Fruit fly (Drosophila melanogaster) whole organism, embryonic: ENCODE data around the gene ALiX.
A peak's percentile ranks its signal among the peaks of the same experiment; 100 is the strongest.

Source experiments
- BtbVII ChIP-seq: fragments of 200-800 bp; sonication (Bioruptor generic); optimal IDR thresholded peaks from 3 replicates; lab custom pipeline; 2017; ENCODE audit warnings: missing biosample characterization, mild to moderate bottlenecking, missing genetic modification characterization
- CG11398 ChIP-seq: fragments of 200-800 bp; sonication (Bioruptor generic); optimal IDR thresholded peaks from 2 replicates; lab custom pipeline; 2016; ENCODE audit warnings: missing biosample characterization, missing genetic modification characterization
- CG12155 ChIP-seq: fragments of 200-800 bp; sonication (Bioruptor generic); optimal IDR thresholded peaks from 3 replicates; lab custom pipeline; 2016; ENCODE audit warnings: missing biosample characterization, missing genetic modification characterization
- CG12659 ChIP-seq: fragments of 200-800 bp; sonication (Bioruptor generic); optimal IDR thresholded peaks from 3 replicates; lab custom pipeline; 2017; ENCODE audit warnings: mild to moderate bottlenecking, missing biosample characterization, missing genetic modification reagents, missing genetic modification characterization
- CG14667 ChIP-seq: fragments of 200-800 bp; sonication (Bioruptor generic); IDR thresholded peaks from 2 replicates; pipeline ENCODE4 v1.3.6; 2022; ENCODE audit warnings: missing biosample characterization, missing genetic modification characterization
- CG1529 ChIP-seq: fragments of 200-800 bp; sonication (Bioruptor generic); optimal IDR thresholded peaks from 3 replicates; lab custom pipeline; 2018; ENCODE audit warnings: missing biosample characterization, missing genetic modification characterization
- CG18262 ChIP-seq: fragments of 200-800 bp; optimal IDR thresholded peaks from 3 replicates; lab custom pipeline; 2019; ENCODE audit warnings: missing biosample characterization, mild to moderate bottlenecking, missing genetic modification characterization, moderate library complexity
- CG18476 ChIP-seq: fragments of 200-800 bp; sonication (Bioruptor generic); optimal IDR thresholded peaks from 2 replicates; lab custom pipeline; 2016; ENCODE audit warnings: missing biosample characterization, mild to moderate bottlenecking, missing genetic modification characterization
- CG18599 ChIP-seq: fragments of 200-800 bp; sonication (Bioruptor generic); optimal IDR thresholded peaks from 3 replicates; lab custom pipeline; 2017; ENCODE audit warnings: missing biosample characterization, missing genetic modification characterization, mild to moderate bottlenecking, moderate library complexity, missing genetic modification reagents
- CG30403 ChIP-seq: fragments of 200-800 bp; sonication (Bioruptor generic); optimal IDR thresholded peaks from 3 replicates; lab custom pipeline; 2016; ENCODE audit warnings: missing biosample characterization, missing genetic modification characterization
- CG3407 ChIP-seq: fragments of 200-800 bp; sonication (Bioruptor generic); optimal IDR thresholded peaks from 2 replicates; lab custom pipeline; 2018; ENCODE audit warnings: missing biosample characterization, mild to moderate bottlenecking, missing genetic modification characterization
- CG34224 ChIP-seq: fragments of 200-800 bp; sonication (Bioruptor generic); IDR thresholded peaks from 3 replicates; pipeline ENCODE4 v1.3.6; 2022; ENCODE audit warnings: missing biosample characterization, missing genetic modification characterization; ENCODE audit not compliant: partially characterized antibody
- CG4404 ChIP-seq: fragments of 200-800 bp; sonication (Bioruptor generic); IDR thresholded peaks from 2 replicates; pipeline ENCODE4 v1.3.6; 2022; ENCODE audit warnings: missing biosample characterization, missing genetic modification characterization
- CG4854 ChIP-seq: fragments of 200-800 bp; sonication (Bioruptor generic); optimal IDR thresholded peaks from 2 replicates; lab custom pipeline; 2016; ENCODE audit warnings: missing biosample characterization, missing genetic modification characterization, inconsistent platforms
- CG6254 ChIP-seq: fragments of 200-800 bp; sonication (Bioruptor generic); optimal IDR thresholded peaks from 3 replicates; lab custom pipeline; 2017; ENCODE audit warnings: mild to moderate bottlenecking, missing biosample characterization, missing genetic modification reagents, missing genetic modification characterization
- CG7372 ChIP-seq: fragments of 200-800 bp; sonication (Bioruptor generic); IDR thresholded peaks from 2 replicates; pipeline ENCODE4 v1.3.6; 2022; ENCODE audit warnings: missing biosample characterization, missing genetic modification characterization
- CG9817 ChIP-seq: fragments of 200-800 bp; sonication (Bioruptor generic); optimal IDR thresholded peaks from 2 replicates; lab custom pipeline; 2018; ENCODE audit warnings: missing biosample characterization, mild to moderate bottlenecking, missing genetic modification characterization, moderate library complexity
- CG9932 ChIP-seq: fragments of 200-800 bp; sonication (Bioruptor generic); IDR thresholded peaks from 2 replicates; pipeline ENCODE4 v1.3.6; 2022; ENCODE audit warnings: missing biosample characterization, missing genetic modification characterization
- Camta ChIP-seq: fragments of 200-800 bp; sonication (Bioruptor generic); optimal IDR thresholded peaks from 2 replicates; lab custom pipeline; 2016; ENCODE audit warnings: missing biosample characterization, missing genetic modification characterization
- Dip3 ChIP-seq: fragments of 200-800 bp; sonication (Bioruptor generic); optimal IDR thresholded peaks from 3 replicates; lab custom pipeline; 2016; ENCODE audit warnings: missing biosample characterization, missing genetic modification characterization
- Eip74EF ChIP-seq, 2 experiments: fragments of 200-800 bp in 1 of 2; fragments of >200 bp in 1 of 2; sonication (Bioruptor generic) in 1 of 2; optimal IDR thresholded peaks; 2 replicates each; lab custom pipeline; 2017 to 2019; ENCODE audit warnings: missing biosample characterization in 2 of 2, missing genetic modification characterization in 2 of 2, mild to moderate bottlenecking in 1 of 2, moderate library complexity in 1 of 2
- Fer1 ChIP-seq: fragments of 200-800 bp; sonication (Bioruptor generic); optimal IDR thresholded peaks from 2 replicates; lab custom pipeline; 2017; ENCODE audit warnings: missing biosample characterization, mild to moderate bottlenecking, missing genetic modification characterization
- HHEX ChIP-seq: fragments of 200-800 bp; sonication (Bioruptor generic); optimal IDR thresholded peaks from 3 replicates; lab custom pipeline; 2017; ENCODE audit warnings: missing biosample characterization, mild to moderate bottlenecking, missing genetic modification characterization, missing genetic modification reagents
- HLH4C ChIP-seq: fragments of 200-800 bp; sonication (Bioruptor generic); IDR thresholded peaks from 3 replicates; pipeline ENCODE4 v1.3.6; 2022; ENCODE audit warnings: missing biosample characterization, missing genetic modification characterization; ENCODE audit not compliant: partially characterized antibody
- HLH54F ChIP-seq: fragments of 200-800 bp; sonication (Bioruptor generic); optimal IDR thresholded peaks from 3 replicates; lab custom pipeline; 2016; ENCODE audit warnings: missing biosample characterization, missing genetic modification characterization
- Hmr ChIP-seq: fragments of 200-800 bp; sonication (Bioruptor generic); optimal IDR thresholded peaks from 3 replicates; lab custom pipeline; 2017; ENCODE audit warnings: mild to moderate bottlenecking, missing biosample characterization, missing genetic modification reagents, missing genetic modification characterization
- Hr39 ChIP-seq: fragments of >200 bp; optimal IDR thresholded peaks from 2 replicates; lab custom pipeline; 2017
- Lim3 ChIP-seq: fragments of 200-800 bp; sonication (Bioruptor generic); IDR thresholded peaks from 2 replicates; pipeline ENCODE4 v1.3.6; 2022; ENCODE audit warnings: missing biosample characterization, missing genetic modification characterization
- NC2β ChIP-seq: fragments of 200-800 bp; sonication (Bioruptor generic); optimal IDR thresholded peaks from 2 replicates; lab custom pipeline; 2016; ENCODE audit warnings: missing biosample characterization, missing genetic modification characterization
- Trl ChIP-seq, 3 experiments: fragments of >200 bp in 2 of 3; fragments of 200-800 bp in 1 of 3; sonication (Bioruptor generic) in 1 of 3; optimal IDR thresholded peaks; 2 replicates in 1 of 3; 3 replicates in 2 of 3; lab custom pipeline; 2016 to 2017; ENCODE audit warnings: missing biosample characterization in 1 of 3, missing genetic modification characterization in 1 of 3
- Usf ChIP-seq: fragments of 200-800 bp; sonication (Bioruptor generic); optimal IDR thresholded peaks from 2 replicates; lab custom pipeline; 2017; ENCODE audit warnings: missing genotype, missing biosample characterization, missing genetic modification characterization
- az2 ChIP-seq: fragments of 200-800 bp; sonication (Bioruptor generic); optimal IDR thresholded peaks from 3 replicates; lab custom pipeline; 2016; ENCODE audit warnings: missing biosample characterization, missing genetic modification characterization
- br ChIP-seq: fragments of >200 bp; optimal IDR thresholded peaks from 2 replicates; lab custom pipeline; 2017
- chinmo ChIP-seq: fragments of 200-800 bp; sonication (Bioruptor generic); IDR thresholded peaks from 4 replicates; pipeline ENCODE4 v1.3.6; 2022; ENCODE audit warnings: missing biosample characterization, missing genetic modification characterization; ENCODE audit not compliant: partially characterized antibody
- crc ChIP-seq: fragments of 200-800 bp; sonication (Bioruptor generic); optimal IDR thresholded peaks from 2 replicates; lab custom pipeline; 2016; ENCODE audit warnings: missing biosample characterization, missing genetic modification characterization
- crol ChIP-seq: fragments of 200-800 bp; sonication (Bioruptor generic); IDR thresholded peaks from 2 replicates; pipeline ENCODE4 v1.3.6; 2022; ENCODE audit warnings: missing biosample characterization, missing genetic modification characterization
- fru ChIP-seq: fragments of >200 bp; optimal IDR thresholded peaks from 2 replicates; lab custom pipeline; 2017
- gem ChIP-seq: fragments of 200-800 bp; sonication (Bioruptor generic); optimal IDR thresholded peaks from 2 replicates; lab custom pipeline; 2019; ENCODE audit warnings: missing biosample characterization, mild to moderate bottlenecking, missing genetic modification characterization, moderate library complexity
- gfzf ChIP-seq: fragments of 200-800 bp; sonication (Bioruptor generic); optimal IDR thresholded peaks from 2 replicates; lab custom pipeline; 2016; ENCODE audit warnings: missing biosample characterization, mild to moderate bottlenecking, missing genetic modification characterization, moderate library complexity
- grn ChIP-seq: fragments of 200-800 bp; sonication (Bioruptor generic); optimal IDR thresholded peaks from 3 replicates; lab custom pipeline; 2017; ENCODE audit warnings: missing biosample characterization, missing genetic modification characterization
- ham ChIP-seq: fragments of 200-800 bp; sonication (Bioruptor generic); IDR thresholded peaks from 2 replicates; pipeline ENCODE4 v1.3.6; 2022; ENCODE audit warnings: missing biosample characterization, missing genetic modification characterization
- klu ChIP-seq: fragments of 200-800 bp; sonication (Bioruptor generic); IDR thresholded peaks from 2 replicates; pipeline ENCODE4 v1.3.6; 2022; ENCODE audit warnings: missing biosample characterization, missing genetic modification characterization
- knrl ChIP-seq: fragments of 200-800 bp; sonication (Bioruptor generic); IDR thresholded peaks from 3 replicates; pipeline ENCODE4 v1.3.6; 2022; ENCODE audit warnings: missing biosample characterization, missing genetic modification characterization; ENCODE audit not compliant: partially characterized antibody
- nmo ChIP-seq: fragments of 200-800 bp; sonication (Bioruptor generic); optimal IDR thresholded peaks from 2 replicates; lab custom pipeline; 2018; ENCODE audit warnings: missing biosample characterization, mild to moderate bottlenecking, missing genetic modification characterization, moderate library complexity
- psq ChIP-seq: fragments of 200-800 bp; sonication (Bioruptor generic); optimal IDR thresholded peaks from 2 replicates; lab custom pipeline; 2017; ENCODE audit warnings: missing biosample characterization, missing genetic modification characterization
- sd ChIP-seq: fragments of 200-800 bp; sonication (Bioruptor generic); optimal IDR thresholded peaks from 3 replicates; lab custom pipeline; 2018; ENCODE audit warnings: missing biosample characterization, mild to moderate bottlenecking, missing genetic modification characterization, moderate library complexity
- sens-2 ChIP-seq: fragments of 200-800 bp; sonication (Bioruptor generic); IDR thresholded peaks from 2 replicates; pipeline ENCODE4 v1.3.6; 2022; ENCODE audit warnings: missing biosample characterization, missing genetic modification characterization
- slp2 ChIP-seq: fragments of 200-800 bp; sonication (Bioruptor generic); optimal IDR thresholded peaks from 2 replicates; lab custom pipeline; 2016; ENCODE audit warnings: missing biosample characterization, missing genetic modification characterization
- trem ChIP-seq: fragments of 200-800 bp; optimal IDR thresholded peaks from 3 replicates; lab custom pipeline; 2019; ENCODE audit warnings: missing biosample characterization, mild to moderate bottlenecking, missing genetic modification characterization, moderate library complexity
- twi ChIP-seq: fragments of 200-800 bp; optimal IDR thresholded peaks from 2 replicates; lab custom pipeline; 2019; ENCODE audit warnings: missing biosample characterization, mild to moderate bottlenecking, missing genetic modification characterization, moderate library complexity
- unpg ChIP-seq: fragments of 200-800 bp; sonication (Bioruptor generic); optimal IDR thresholded peaks from 3 replicates; lab custom pipeline; 2018; ENCODE audit warnings: missing biosample characterization, mild to moderate bottlenecking, missing genetic modification characterization, moderate library complexity

ALiX gene

dm6 chr3R:27652156-27652810, 47.6 kb downstream of the ALiX start, which contains the start of gene RpS10a (continued):
- TF ChIP-seq CG7372 (no peak), fru (no peak), CG1529 (GFP tag; lab: Kevin White, UChicago) (no peak), CG34224 (GFP tag; lab: Robert Waterston, UW) (no peak), unpg (GFP tag; lab: Kevin White, UChicago) (no peak), ham (GFP tag; lab: Robert Waterston, UW) (no peak), Hr39 (no peak), CG18599 (GFP tag; lab: Kevin White, UChicago) (peak; percentile 19), Dip3 (no peak), CG6254 (GFP tag; lab: Kevin White, UChicago) (no peak), HLH4C (no peak; the same call in 2 of the 3 replicates), crc (GFP tag; lab: Kevin White, UChicago) (no peak), br (lab: Kevin White, UChicago) (no peak), CG4404 (GFP tag; lab: Robert Waterston, UW) (no peak), sd (tag; lab: Kevin White, UChicago) (peak; percentile 92), az2 (GFP tag; lab: Kevin White, UChicago) (no peak), Camta (GFP tag; lab: Kevin White, UChicago) (no peak), grn (GFP tag; lab: Kevin White, UChicago) (no peak), CG9817 (no peak), HHEX (GFP tag; lab: Kevin White, UChicago) (no peak), Fer1 (GFP tag; lab: Kevin White, UChicago) (no peak), sens-2 (GFP tag; lab: Robert Waterston, UW) (no peak), BtbVII (no peak), CG30403 (no peak), crol (GFP tag; lab: Robert Waterston, UW) (no peak), CG9932 (0 out of 2 replicates have a peak, but pooled peaks have one; percentile 5), CG18262 (tag; lab: Kevin White, UChicago) (no peak), psq (GFP tag; lab: Kevin White, UChicago) (no peak), Eip74EF (GFP tag; optimal IDR thresholded peaks at IDR 0.05; lab: Kevin White, UChicago) (no peak), gem (tag; lab: Kevin White, UChicago) (peak; percentile 24), Lim3 (no peak), Trl (optimal IDR thresholded peaks at IDR 0.05; lab: Kevin White, UChicago) (no peak), Trl (GFP tag; optimal IDR thresholded peaks at IDR 0.05; lab: Kevin White, UChicago) (no peak), twi (tag; lab: Kevin White, UChicago) (no peak), chinmo (GFP tag; lab: Robert Waterston, UW) (peak; percentile 79; the same call in 1 of the 4 replicates), knrl (GFP tag; lab: Robert Waterston, UW) (no peak), Usf (no peak), CG12155 (GFP tag; lab: Kevin White, UChicago) (no peak), CG11398 (GFP tag; lab: Kevin White, UChicago) (no peak), CG14667 (no peak), nmo (GFP tag; lab: Kevin White, UChicago) (peak; percentile 8), CG3407 (no peak), CG18476 (no peak), klu (no peak), gfzf (GFP tag; lab: Kevin White, UChicago) (peak; percentile 1), Hmr (GFP tag; lab: Kevin White, UChicago) (peak; percentile 10), NC2β (GFP tag; lab: Kevin White, UChicago) (no peak), HLH54F (GFP tag; lab: Kevin White, UChicago) (no peak), slp2 (GFP tag; lab: Kevin White, UChicago) (no peak), trem (tag; lab: Kevin White, UChicago) (no peak), CG12659 (GFP tag; lab: Kevin White, UChicago) (no peak), CG4854 (GFP tag; lab: Kevin White, UChicago) (no peak)
